Worm (Caenorhabditis elegans) whole organism, young adult: ENCODE results near the gene let-767.

Experiments
- ceh-100 ChIP-seq: fragments of 200-800 bp; sonication (Bioruptor generic); IDR thresholded peaks from 2 replicates; pipeline ENCODE4 v1.3.6; 2022; ENCODE audit warnings: missing genetic modification reagents, missing genetic modification characterization, missing compliant biosample characterization
- ceh-58 ChIP-seq: fragments of 200-800 bp; sonication (Bioruptor generic); IDR thresholded peaks from 2 replicates; pipeline ENCODE4 v1.3.6; 2022; ENCODE audit warnings: missing genetic modification characterization, missing compliant biosample characterization
- snpc-4 ChIP-seq, 5 experiments: fragments of 150-350 bp in 1 of 5; sonication (generic microtip) in 4 of 5; optimal IDR thresholded peaks; 2 replicates each; lab custom pipeline; 2014 to 2018; ENCODE audit warnings: missing genetic modification characterization in 5 of 5, missing biosample characterization in 3 of 5, antibody characterized with exemption in 2 of 5, mild to moderate bottlenecking in 2 of 5, missing compliant biosample characterization in 2 of 5, missing genotype in 2 of 5, moderate library complexity in 2 of 5, missing genetic modification reagents in 1 of 5
- unc-130 ChIP-seq: sonication (generic microtip); optimal IDR thresholded peaks from 2 replicates; lab custom pipeline; 2016; ENCODE audit warnings: missing genetic modification reagents, missing genetic modification characterization, missing compliant biosample characterization
- zim-3 ChIP-seq: sonication (generic microtip); optimal IDR thresholded peaks from 2 replicates; lab custom pipeline; 2017; ENCODE audit warnings: mild to moderate bottlenecking, missing genetic modification characterization, moderate library complexity, missing compliant biosample characterization

DNA sequence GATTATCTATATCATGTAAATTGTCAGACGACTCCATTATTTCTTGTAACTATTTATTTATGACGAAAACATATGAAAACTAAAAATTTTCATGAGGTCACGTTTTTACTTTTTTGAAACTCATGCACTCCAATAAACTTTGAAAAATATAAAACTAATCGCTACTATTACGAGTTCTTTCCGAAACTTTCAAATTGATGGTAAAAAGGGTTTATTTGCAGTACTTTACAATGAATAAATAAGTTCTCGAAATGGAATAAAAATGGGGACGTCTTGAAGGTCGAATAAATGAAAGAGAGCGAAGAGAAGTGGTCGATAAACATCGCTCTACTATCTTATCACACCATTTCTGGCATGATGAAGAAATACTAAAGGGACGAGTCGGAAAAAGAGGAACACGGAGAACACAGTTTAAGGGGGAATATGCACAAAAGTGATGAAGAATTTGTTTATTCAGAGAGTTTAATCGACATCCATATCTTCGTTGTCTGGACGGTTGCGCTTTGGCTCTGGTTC, at the start of gene let-767:
- TF ChIP-seq snpc-4 (GFP tag; optimal IDR thresholded peaks at IDR 0.05; lab: Kevin White, UChicago), result no peak
- no peak for TF ChIP-seq snpc-4 (tag; optimal IDR thresholded peaks at IDR 0.05; lab: Kevin White, UChicago)
- TF ChIP-seq zim-3 (tag; lab: Kevin White, UChicago), result no peak
- TF ChIP-seq unc-130 (GFP tag; lab: Kevin White, UChicago), result no peak
- no peak for TF ChIP-seq ceh-100
- no peak for TF ChIP-seq ceh-58 (GFP tag; lab: Robert Waterston, UW)
